Worm (Caenorhabditis elegans): ENCODE data around the gene T23G4.127.
A peak's percentile ranks its signal among the peaks of the same experiment; 100 is the strongest.

The T23G4.127 gene

ce11 chrIV:13716735-13717134, 18.2 kb upstream of the T23G4.127 start:
- TF ChIP-seq tbx-11 (GFP tag; IDR thresholded peaks at IDR 0.05) (no peak), pes-1 (GFP tag; IDR thresholded peaks at IDR 0.05) (no peak), aly-1 (tag; optimal IDR thresholded peaks at IDR 0.05) (no peak), B0310.2 (tag; optimal IDR thresholded peaks at IDR 0.05) (no peak), hmbx-1 (tag; optimal IDR thresholded peaks at IDR 0.05) (no peak)

- no peak for TF ChIP-seq aly-1 (tag; optimal IDR thresholded peaks at IDR 0.05)
- no peak for TF ChIP-seq sea-1 (GFP tag; conservative IDR thresholded peaks at IDR 0.05)
- no peak for TF ChIP-seq tbx-37 (GFP tag; conservative IDR thresholded peaks at IDR 0.05)
- TF ChIP-seq hnd-1 (tag; optimal IDR thresholded peaks at IDR 0.05) = no peak
- no peak for TF ChIP-seq ceh-36 (tag; optimal IDR thresholded peaks at IDR 0.05)
- TF ChIP-seq B0310.2 (tag; optimal IDR thresholded peaks at IDR 0.05) = no peak
Measured at ce11 chrIV:13716279-13716678, 17.8 kb upstream of the T23G4.127 start, which contains the start of gene C47A4.1. C47A4.1 (minus strand) TSS chrIV:13716379.

ce11 chrIV:13710367-13710766, 11.9 kb upstream of the T23G4.127 start:
- no peak for TF ChIP-seq hnd-1 (tag; optimal IDR thresholded peaks at IDR 0.05)
- TF ChIP-seq tra-4 (tag; optimal IDR thresholded peaks at IDR 0.05) = no peak
- no peak for TF ChIP-seq ceh-13 (GFP tag; optimal IDR thresholded peaks at IDR 0.05)
- TF ChIP-seq hmbx-1 (tag; optimal IDR thresholded peaks at IDR 0.05) = no peak
- TF ChIP-seq ets-7 (tag; optimal IDR thresholded peaks at IDR 0.05) = no peak
- TF ChIP-seq tbx-37 (GFP tag; conservative IDR thresholded peaks at IDR 0.05) = no peak
- no peak for TF ChIP-seq tbx-11 (GFP tag; IDR thresholded peaks at IDR 0.05)
- no peak for TF ChIP-seq scrt-1 (GFP tag; IDR thresholded peaks at IDR 0.05)
- TF ChIP-seq flt-1 (GFP tag; IDR thresholded peaks at IDR 0.05) = no peak
- TF ChIP-seq B0310.2 (tag; optimal IDR thresholded peaks at IDR 0.05) = no peak
- no peak for TF ChIP-seq hmg-4 (GFP tag; optimal IDR thresholded peaks at IDR 0.05)
- no peak for TF ChIP-seq aly-1 (tag; optimal IDR thresholded peaks at IDR 0.05)
- TF ChIP-seq pes-1 (GFP tag; IDR thresholded peaks at IDR 0.05) = no peak
- no peak for TF ChIP-seq sea-1 (GFP tag; conservative IDR thresholded peaks at IDR 0.05)
- no peak for TF ChIP-seq ama-1 (optimal IDR thresholded peaks at IDR 0.05)
- no peak for TF ChIP-seq F13C5.2 (tag; optimal IDR thresholded peaks at IDR 0.05)

ce11 chrIV:13709069-13709640, 10.7 kb upstream of the T23G4.127 start:
- TF ChIP-seq hmbx-1 (tag; optimal IDR thresholded peaks at IDR 0.05) (no peak), ama-1 (optimal IDR thresholded peaks at IDR 0.05) (no peak), hmg-4 (GFP tag; optimal IDR thresholded peaks at IDR 0.05) (no peak), aly-1 (tag; optimal IDR thresholded peaks at IDR 0.05) (no peak), ceh-13 (GFP tag; optimal IDR thresholded peaks at IDR 0.05) (no peak)

ce11 chrIV:13707894-13708293, 9.4 kb upstream of the T23G4.127 start:
- TF ChIP-seq hnd-1 (tag; optimal IDR thresholded peaks at IDR 0.05) (no peak), scrt-1 (GFP tag; IDR thresholded peaks at IDR 0.05) (no peak), tra-4 (tag; optimal IDR thresholded peaks at IDR 0.05) (no peak), tbx-37 (GFP tag; conservative IDR thresholded peaks at IDR 0.05) (no peak), B0310.2 (tag; optimal IDR thresholded peaks at IDR 0.05) (no peak), sea-1 (GFP tag; conservative IDR thresholded peaks at IDR 0.05) (no peak), pes-1 (GFP tag; IDR thresholded peaks at IDR 0.05) (no peak), F13C5.2 (tag; optimal IDR thresholded peaks at IDR 0.05) (no peak), hmbx-1 (tag; optimal IDR thresholded peaks at IDR 0.05) (no peak), ceh-13 (GFP tag; optimal IDR thresholded peaks at IDR 0.05) (no peak), ceh-36 (tag; optimal IDR thresholded peaks at IDR 0.05) (no peak), hmg-4 (GFP tag; optimal IDR thresholded peaks at IDR 0.05) (no peak), tbx-11 (GFP tag; IDR thresholded peaks at IDR 0.05) (no peak), flt-1 (GFP tag; IDR thresholded peaks at IDR 0.05) (no peak), ets-7 (tag; optimal IDR thresholded peaks at IDR 0.05) (no peak), aly-1 (tag; optimal IDR thresholded peaks at IDR 0.05) (no peak), ama-1 (optimal IDR thresholded peaks at IDR 0.05) (no peak)

- TF ChIP-seq scrt-1 (GFP tag; IDR thresholded peaks at IDR 0.05) = no peak
- peak; percentile 24 for TF ChIP-seq F13C5.2 (tag; optimal IDR thresholded peaks at IDR 0.05)
- peak; percentile 0 for TF ChIP-seq aly-1 (tag; optimal IDR thresholded peaks at IDR 0.05)
- no peak for TF ChIP-seq tra-4 (tag; optimal IDR thresholded peaks at IDR 0.05)
- peak; percentile 24; the same call in 1 of the 2 replicates for TF ChIP-seq tbx-11 (GFP tag; IDR thresholded peaks at IDR 0.05)
Measured at ce11 chrIV:13703828-13704425, 5.4 kb upstream of the T23G4.127 start, which contains the start of gene tlp-1. tlp-1 (minus strand) TSS chrIV:13704082.

- no peak for TF ChIP-seq hnd-1 (tag; optimal IDR thresholded peaks at IDR 0.05)
- TF ChIP-seq ceh-13 (GFP tag; optimal IDR thresholded peaks at IDR 0.05) = no peak
- no peak for TF ChIP-seq pes-1 (GFP tag; IDR thresholded peaks at IDR 0.05)
- TF ChIP-seq flt-1 (GFP tag; IDR thresholded peaks at IDR 0.05) = no peak
- no peak for TF ChIP-seq ets-7 (tag; optimal IDR thresholded peaks at IDR 0.05)
- no peak for TF ChIP-seq tbx-37 (GFP tag; conservative IDR thresholded peaks at IDR 0.05)
- TF ChIP-seq F13C5.2 (tag; optimal IDR thresholded peaks at IDR 0.05) = no peak
- TF ChIP-seq tra-4 (tag; optimal IDR thresholded peaks at IDR 0.05) = no peak
Measured at ce11 chrIV:13702681-13703080, 4.2 kb upstream of the T23G4.127 start.

ce11 chrIV:13701472-13701871, 3.0 kb upstream of the T23G4.127 start:
- no peak for TF ChIP-seq aly-1 (tag; optimal IDR thresholded peaks at IDR 0.05)
- no peak for TF ChIP-seq flt-1 (GFP tag; IDR thresholded peaks at IDR 0.05)
- TF ChIP-seq ama-1 (optimal IDR thresholded peaks at IDR 0.05) = no peak
- TF ChIP-seq tbx-37 (GFP tag; conservative IDR thresholded peaks at IDR 0.05) = no peak
- no peak for TF ChIP-seq pes-1 (GFP tag; IDR thresholded peaks at IDR 0.05)
- TF ChIP-seq ceh-13 (GFP tag; optimal IDR thresholded peaks at IDR 0.05) = no peak
- no peak for TF ChIP-seq sea-1 (GFP tag; conservative IDR thresholded peaks at IDR 0.05)
- no peak for TF ChIP-seq tbx-11 (GFP tag; IDR thresholded peaks at IDR 0.05)
- no peak for TF ChIP-seq tra-4 (tag; optimal IDR thresholded peaks at IDR 0.05)
- TF ChIP-seq hnd-1 (tag; optimal IDR thresholded peaks at IDR 0.05) = no peak
- TF ChIP-seq ets-7 (tag; optimal IDR thresholded peaks at IDR 0.05) = no peak
- TF ChIP-seq F13C5.2 (tag; optimal IDR thresholded peaks at IDR 0.05) = no peak

Data from whole organism, early embryonic.